In genomic region chrX:9508426-9509010, ce11 we compare ENCODE assay signal across 1 worm cellular context.
TF ChIP-seq lines count a peak whose summit lies in the region.

No protein-coding gene starts in this region.

TF ChIP-seq in whole organism, L1 larva, 84 proteins besides CTCF, POLR2A, EP300 and RAD21 (continued from another document):
- TF ChIP-seq nhr-28 (tag; optimal IDR thresholded peaks at IDR 0.05; lab: Kevin White, UChicago) (no peak), lin-39 (tag; optimal IDR thresholded peaks at IDR 0.05; lab: Kevin White, UChicago) (no peak), unc-130 (tag; optimal IDR thresholded peaks at IDR 0.05; lab: Kevin White, UChicago) (peak; percentile 3), alr-1 (tag; optimal IDR thresholded peaks at IDR 0.05; lab: Kevin White, UChicago; ENCODE audit: borderline replicate concordance) (no peak), hlh-4 (tag; optimal IDR thresholded peaks at IDR 0.05; lab: Kevin White, UChicago) (no peak), lin-35 (GFP tag; optimal IDR thresholded peaks at IDR 0.05; lab: Kevin White, UChicago) (peak in 1 of 2 experiments; percentile 8), ceh-88 (GFP tag; IDR thresholded peaks at IDR 0.05; lab: Robert Waterston, UW) (no peak), unc-86 (tag; optimal IDR thresholded peaks at IDR 0.05; lab: Kevin White, UChicago) (no peak), snu-23 (GFP tag; optimal IDR thresholded peaks at IDR 0.05; lab: Kevin White, UChicago) (peak; percentile 18), elt-3 (tag; optimal IDR thresholded peaks at IDR 0.05; lab: Kevin White, UChicago) (peak in 1 of 6 experiments; percentile 1), Y116A8C.19 (tag; optimal IDR thresholded peaks at IDR 0.05; lab: Kevin White, UChicago; ENCODE audit: borderline replicate concordance) (no peak), zip-4 (GFP tag; optimal IDR thresholded peaks at IDR 0.05; lab: Kevin White, UChicago) (no peak), rnt-1 (tag; optimal IDR thresholded peaks at IDR 0.05; lab: Kevin White, UChicago) (no peak)
